Worm (Caenorhabditis elegans) whole organism, mixed stage, embryonic: ENCODE results near the gene irld-64.

Experiments used
- M03D4.4 ChIP-seq: sonication (generic microtip); optimal IDR thresholded peaks from 2 replicates; lab custom pipeline; 2017; ENCODE audit warnings: mild to moderate bottlenecking, missing genetic modification characterization, missing compliant biosample characterization
- bed-3 ChIP-seq: fragments of 200-800 bp; sonication (Bioruptor generic); optimal IDR thresholded peaks from 3 replicates; lab custom pipeline; 2018; ENCODE audit warnings: mild to moderate bottlenecking, missing genetic modification characterization, moderate library complexity, missing compliant biosample characterization
- blmp-1 ChIP-seq: fragments of 150-350 bp; optimal IDR thresholded peaks from 2 replicates; lab custom pipeline; 2014; ENCODE audit warnings: missing biosample characterization, missing genetic modification characterization
- ceh-39 ChIP-seq: fragments of 150-350 bp; optimal IDR thresholded peaks from 2 replicates; lab custom pipeline; 2014; ENCODE audit warnings: missing biosample characterization, missing genetic modification characterization
- ceh-43 ChIP-seq: fragments of 200-800 bp; sonication (Bioruptor generic); optimal IDR thresholded peaks from 2 replicates; lab custom pipeline; 2018; ENCODE audit warnings: mild to moderate bottlenecking, missing genetic modification characterization, moderate library complexity, missing compliant biosample characterization
- ceh-83 ChIP-seq: fragments of 200-800 bp; sonication (Bioruptor generic); optimal IDR thresholded peaks from 2 replicates; lab custom pipeline; 2018; ENCODE audit warnings: mild to moderate bottlenecking, missing genetic modification characterization, missing compliant biosample characterization
- ces-1 ChIP-seq: fragments of 150-350 bp; optimal IDR thresholded peaks from 2 replicates; lab custom pipeline; 2014; ENCODE audit warnings: missing biosample characterization, missing genetic modification reagents, missing genetic modification characterization
- cnd-1 ChIP-seq: fragments of 200-800 bp; sonication (Bioruptor generic); optimal IDR thresholded peaks from 2 replicates; lab custom pipeline; 2018; ENCODE audit warnings: mild to moderate bottlenecking, missing genetic modification characterization, missing compliant biosample characterization
- drap-1 ChIP-seq: fragments of 200-800 bp; sonication (Bioruptor generic); optimal IDR thresholded peaks from 3 replicates; lab custom pipeline; 2018; ENCODE audit warnings: mild to moderate bottlenecking, missing genetic modification characterization, missing compliant biosample characterization
- elt-1 ChIP-seq: sonication (generic microtip); optimal IDR thresholded peaks from 2 replicates; lab custom pipeline; 2017; ENCODE audit warnings: missing genetic modification characterization, mild to moderate bottlenecking, missing compliant biosample characterization, antibody characterized with exemption, moderate library complexity, borderline replicate concordance; ENCODE audit not compliant: insufficient read depth
- flh-1 ChIP-seq: fragments of 200-800 bp; sonication (Bioruptor generic); optimal IDR thresholded peaks from 2 replicates; lab custom pipeline; 2018; ENCODE audit warnings: mild to moderate bottlenecking, missing genetic modification characterization, moderate library complexity, missing compliant biosample characterization
- ham-2 ChIP-seq: fragments of 200-800 bp; sonication (Bioruptor generic); optimal IDR thresholded peaks from 2 replicates; lab custom pipeline; 2018; ENCODE audit warnings: mild to moderate bottlenecking, missing genetic modification characterization, missing compliant biosample characterization
- hlh-1 ChIP-seq: fragments of 150-350 bp; optimal IDR thresholded peaks from 2 replicates; lab custom pipeline; 2014; ENCODE audit warnings: missing biosample characterization, missing genetic modification reagents, missing genetic modification characterization
- lin-13 ChIP-seq: fragments of 150-350 bp; optimal IDR thresholded peaks from 2 replicates; lab custom pipeline; 2014; ENCODE audit warnings: missing biosample characterization, missing genetic modification characterization
- lin-32 ChIP-seq: fragments of 200-800 bp; sonication (Bioruptor generic); optimal IDR thresholded peaks from 2 replicates; lab custom pipeline; 2018; ENCODE audit warnings: mild to moderate bottlenecking, missing genetic modification characterization, missing compliant biosample characterization
- mab-5 ChIP-seq: fragments of 150-350 bp; optimal IDR thresholded peaks from 2 replicates; lab custom pipeline; 2014; ENCODE audit warnings: missing biosample characterization, missing genetic modification characterization
- mep-1 ChIP-seq: fragments of 150-350 bp; optimal IDR thresholded peaks from 2 replicates; lab custom pipeline; 2017; ENCODE audit warnings: missing biosample characterization, missing genetic modification reagents, missing genetic modification characterization, inconsistent platforms
- nhr-12 ChIP-seq: fragments of 150-350 bp; optimal IDR thresholded peaks from 2 replicates; lab custom pipeline; 2014; ENCODE audit warnings: missing biosample characterization, missing genetic modification characterization
- nhr-2 ChIP-seq: fragments of 150-350 bp; optimal IDR thresholded peaks from 2 replicates; lab custom pipeline; 2014; ENCODE audit warnings: missing biosample characterization, missing genetic modification characterization
- nhr-28 ChIP-seq: fragments of 150-350 bp; optimal IDR thresholded peaks from 2 replicates; lab custom pipeline; 2014; ENCODE audit warnings: missing biosample characterization, missing genetic modification characterization
- nhr-76 ChIP-seq: sonication (generic microtip); optimal IDR thresholded peaks from 2 replicates; lab custom pipeline; 2017; ENCODE audit warnings: missing biosample characterization, missing genetic modification characterization
- pha-4 ChIP-seq: fragments of 150-350 bp; optimal IDR thresholded peaks from 2 replicates; lab custom pipeline; 2018; ENCODE audit warnings: missing biosample characterization, missing genetic modification reagents, missing genetic modification characterization
- sem-2 ChIP-seq: fragments of 200-800 bp; sonication (Bioruptor generic); optimal IDR thresholded peaks from 2 replicates; lab custom pipeline; 2018; ENCODE audit warnings: mild to moderate bottlenecking, missing genetic modification characterization, missing compliant biosample characterization
- snpc-4 ChIP-seq: fragments of 150-350 bp; optimal IDR thresholded peaks from 2 replicates; lab custom pipeline; 2014; ENCODE audit warnings: missing biosample characterization, missing genetic modification characterization
- sptf-1 ChIP-seq: sonication (generic microtip); optimal IDR thresholded peaks from 2 replicates; lab custom pipeline; 2017; ENCODE audit warnings: mild to moderate bottlenecking, missing genetic modification characterization, moderate library complexity, missing compliant biosample characterization
- tbx-8 ChIP-seq: fragments of 200-800 bp; sonication (Bioruptor generic); optimal IDR thresholded peaks from 2 replicates; lab custom pipeline; 2018; ENCODE audit warnings: mild to moderate bottlenecking, missing genetic modification characterization, moderate library complexity, missing compliant biosample characterization
- unc-120 ChIP-seq: sonication (generic microtip); optimal IDR thresholded peaks from 2 replicates; lab custom pipeline; 2017; ENCODE audit warnings: missing genetic modification characterization, missing compliant biosample characterization; ENCODE audit not compliant: poor library complexity, severe bottlenecking
- unc-39 ChIP-seq: fragments of 150-350 bp; optimal IDR thresholded peaks from 2 replicates; lab custom pipeline; 2014; ENCODE audit warnings: missing biosample characterization, missing genetic modification characterization
- unc-62 ChIP-seq: fragments of 150-350 bp; optimal IDR thresholded peaks from 2 replicates; lab custom pipeline; 2014; ENCODE audit warnings: missing biosample characterization, missing genetic modification reagents, missing genetic modification characterization
- ztf-11 ChIP-seq: fragments of 150-350 bp; optimal IDR thresholded peaks from 2 replicates; lab custom pipeline; 2014; ENCODE audit warnings: missing biosample characterization, missing genetic modification characterization

irld-64 gene

ce11 chrII:2925032-2925431 lies 5.4 kb downstream of the irld-64 start:
- no peak for TF ChIP-seq blmp-1 (tag; lab: Kevin White, UChicago)
- TF ChIP-seq ham-2: no peak
- TF ChIP-seq pha-4: no peak
- TF ChIP-seq nhr-2 (tag; lab: Kevin White, UChicago): no peak
- TF ChIP-seq bed-3: no peak
- no peak for TF ChIP-seq mab-5 (tag; lab: Kevin White, UChicago)
- no peak for TF ChIP-seq lin-32 (GFP tag; lab: Kevin White, UChicago)

ce11 chrII:2923617-2924016 lies 6.8 kb downstream of the irld-64 start, which contains the start of gene ZK355.2:
TSS of gene ZK355.2 (plus strand) at chrII:2923917.
- no peak for TF ChIP-seq flh-1
- no peak for TF ChIP-seq ztf-11 (tag; lab: Kevin White, UChicago)
- no peak for TF ChIP-seq nhr-76
- no peak for TF ChIP-seq tbx-8 (GFP tag; lab: Kevin White, UChicago)
- TF ChIP-seq unc-62: no peak
- no peak for TF ChIP-seq ceh-43 (GFP tag; lab: Kevin White, UChicago)
- no peak for TF ChIP-seq ceh-39 (tag; lab: Kevin White, UChicago)
- TF ChIP-seq drap-1: no peak
- no peak for TF ChIP-seq lin-32 (GFP tag; lab: Kevin White, UChicago)
- no peak for TF ChIP-seq ceh-83 (GFP tag; lab: Kevin White, UChicago)
- TF ChIP-seq ces-1 (GFP tag; lab: Kevin White, UChicago): no peak
- no peak for TF ChIP-seq sptf-1
- TF ChIP-seq ham-2: no peak

DNA sequence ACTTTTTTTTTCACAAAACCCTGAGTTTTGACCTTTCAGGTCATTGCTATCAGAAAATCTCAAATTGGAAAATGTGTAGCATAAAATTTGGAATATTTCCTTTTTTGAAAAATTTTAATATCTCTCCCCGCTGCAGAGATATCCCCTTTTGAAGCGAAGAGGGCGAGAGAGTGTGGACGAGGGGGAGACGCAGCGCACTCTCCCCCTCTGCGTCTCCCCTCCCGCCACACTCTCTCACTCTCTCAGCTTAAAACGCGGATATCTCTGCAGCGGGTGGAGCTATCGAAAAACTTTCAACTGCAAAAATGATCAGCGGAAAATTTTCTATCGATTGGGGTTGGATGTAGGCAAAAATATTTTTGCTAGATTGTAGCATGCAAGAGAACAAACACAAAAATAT lies 7.6 kb downstream of the irld-64 start:
- TF ChIP-seq unc-120 (tag; lab: Kevin White, UChicago): no peak
- no peak for TF ChIP-seq snpc-4
- TF ChIP-seq hlh-1: no peak
- no peak for TF ChIP-seq lin-13 (tag; lab: Kevin White, UChicago)

- TF ChIP-seq bed-3 (no peak), nhr-12 (tag; lab: Kevin White, UChicago) (no peak), sem-2 (GFP tag; lab: Kevin White, UChicago) (no peak), ces-1 (GFP tag; lab: Kevin White, UChicago) (no peak), nhr-76 (no peak), nhr-2 (tag; lab: Kevin White, UChicago) (no peak), unc-39 (tag; lab: Kevin White, UChicago) (no peak), nhr-28 (tag; lab: Kevin White, UChicago) (no peak), M03D4.4 (no peak)
These were observed 8.0 kb downstream of the irld-64 start for ce11 chrII:2922359-2922758.

- TF ChIP-seq mab-5 (tag; lab: Kevin White, UChicago) (no peak), sem-2 (GFP tag; lab: Kevin White, UChicago) (no peak), ztf-11 (tag; lab: Kevin White, UChicago) (no peak), ham-2 (no peak), unc-120 (tag; lab: Kevin White, UChicago) (no peak), lin-13 (tag; lab: Kevin White, UChicago) (no peak), mep-1 (tag; lab: Kevin White, UChicago) (no peak)
- TF ChIP-seq, all 35 proteins: peak for 0
These were observed 8.5 kb downstream of the irld-64 start for ce11 chrII:2921860-2922259.

DNA sequence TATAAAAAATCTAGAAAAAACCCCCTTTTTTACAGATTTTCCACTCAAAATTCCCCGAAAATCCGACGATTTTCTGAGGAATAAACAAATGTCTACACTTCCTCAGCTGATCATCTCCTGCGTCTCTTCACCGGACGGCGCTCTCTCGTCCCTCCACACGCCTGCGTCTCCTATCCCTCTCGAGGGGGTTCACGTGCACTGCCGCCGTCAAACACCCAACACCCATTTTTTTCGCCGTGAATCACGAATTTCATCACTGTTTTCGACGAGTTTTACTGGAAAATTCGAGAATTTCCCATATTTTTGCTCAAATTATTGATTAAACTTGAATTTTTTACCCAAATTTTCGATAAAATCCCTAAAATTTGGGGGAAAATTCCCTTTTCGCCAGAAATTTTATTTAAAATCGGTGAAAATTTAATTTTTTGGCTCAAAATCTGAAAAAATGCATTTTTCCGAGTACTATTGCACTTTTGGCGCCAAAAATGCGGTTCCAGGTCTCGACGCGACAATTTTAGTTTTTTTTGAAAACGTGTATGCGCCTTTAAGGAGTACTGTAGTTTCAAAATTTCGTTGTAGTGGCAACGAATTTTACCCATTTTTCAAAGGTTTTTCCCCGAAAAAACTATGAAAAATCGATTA lies 9.5 kb downstream of the irld-64 start:
- TF ChIP-seq pha-4 (peak; percentile 22), ztf-11 (tag; lab: Kevin White, UChicago) (no peak)

DNA sequence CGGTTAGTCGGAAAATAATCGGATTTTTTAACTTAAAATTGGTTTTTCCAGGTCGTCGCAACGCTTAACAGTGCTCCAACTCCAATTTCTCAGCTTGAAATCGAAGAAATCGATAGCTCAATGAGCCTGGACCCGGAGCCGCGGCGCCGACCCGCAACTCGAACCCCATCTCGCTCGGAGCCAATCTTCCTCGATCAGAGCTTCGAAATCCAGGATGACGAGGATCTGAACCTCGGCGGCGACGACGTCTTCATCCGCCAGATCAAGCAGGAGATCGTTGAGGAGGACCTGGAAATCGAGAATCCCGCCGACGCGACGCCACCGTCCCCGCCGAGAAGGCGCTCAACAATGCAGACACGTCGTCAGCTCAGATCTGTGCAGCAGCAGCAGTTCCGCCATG lies 10.2 kb downstream of the irld-64 start:
- TF ChIP-seq bed-3: no peak
- no peak for TF ChIP-seq ceh-43 (GFP tag; lab: Kevin White, UChicago)
- no peak for TF ChIP-seq nhr-28 (tag; lab: Kevin White, UChicago)
- no peak for TF ChIP-seq ztf-11 (tag; lab: Kevin White, UChicago)
- TF ChIP-seq cnd-1 (tag; lab: Kevin White, UChicago): no peak
- no peak for TF ChIP-seq ham-2
- TF ChIP-seq hlh-1: no peak
- no peak for TF ChIP-seq mab-5 (tag; lab: Kevin White, UChicago)
- no peak for TF ChIP-seq elt-1 (tag; lab: Kevin White, UChicago)
- TF ChIP-seq ceh-39 (tag; lab: Kevin White, UChicago): no peak
